7 worm cellular contexts compared by ENCODE assay signal in genomic region chrIII:13719247-13719758, ce11.
TF ChIP-seq lines count a peak whose summit lies in the region.

No protein-coding gene starts in this region.

TF ChIP-seq in whole organism, L1 larva, 84 proteins besides CTCF, POLR2A, EP300 and RAD21 (continues in another document):
- TF ChIP-seq grh-1 (GFP tag; IDR thresholded peaks at IDR 0.05; lab: Robert Waterston, UW) (peak; percentile 52; the same call in 1 of the 2 replicates), vab-15 (tag; optimal IDR thresholded peaks at IDR 0.05; lab: Kevin White, UChicago) (no peak), mab-9 (GFP tag; IDR thresholded peaks at IDR 0.05; lab: Robert Waterston, UW) (no peak), efl-1 (optimal IDR thresholded peaks at IDR 0.05; lab: Kevin White, UChicago) (peak in 1 of 2 experiments; percentile 5), efl-1 (GFP tag; optimal IDR thresholded peaks at IDR 0.05 in 1 of 2; lab: Kevin White, UChicago) (peak in 1 of 2 experiments; percentile 90), nhr-71 (tag; optimal IDR thresholded peaks at IDR 0.05; lab: Kevin White, UChicago) (peak; percentile 85), fkh-10 (GFP tag; optimal IDR thresholded peaks at IDR 0.05; lab: Kevin White, UChicago) (no peak), mep-1 (tag; optimal IDR thresholded peaks at IDR 0.05; lab: Kevin White, UChicago) (no peak), unc-62 (GFP tag; optimal IDR thresholded peaks at IDR 0.05; lab: Kevin White, UChicago) (no peak), Y116A8C.19 (tag; optimal IDR thresholded peaks at IDR 0.05; lab: Kevin White, UChicago; ENCODE audit: borderline replicate concordance) (no peak), nhr-84 (tag; optimal IDR thresholded peaks at IDR 0.05; lab: Kevin White, UChicago) (no peak), lin-39 (tag; optimal IDR thresholded peaks at IDR 0.05; lab: Kevin White, UChicago) (no peak), hlh-4 (tag; optimal IDR thresholded peaks at IDR 0.05; lab: Kevin White, UChicago) (no peak)

TF ChIP-seq in whole organism, L2 larva, 48 proteins besides CTCF, POLR2A, EP300 and RAD21 (continues in another document):
- TF ChIP-seq sma-3 (GFP tag; optimal IDR thresholded peaks at IDR 0.05; lab: Kevin White, UChicago): peak; percentile 10
- peak; percentile 57 for TF ChIP-seq sma-9 (GFP tag; optimal IDR thresholded peaks at IDR 0.05; lab: Kevin White, UChicago)
- TF ChIP-seq sma-9 (tag; optimal IDR thresholded peaks at IDR 0.05; lab: Kevin White, UChicago): no peak
- TF ChIP-seq F13H6.1 (tag; optimal IDR thresholded peaks at IDR 0.05; lab: Kevin White, UChicago): peak; percentile 55
- TF ChIP-seq unc-55 (GFP tag; optimal IDR thresholded peaks at IDR 0.05; lab: Kevin White, UChicago): no peak
- no peak for TF ChIP-seq nhr-6 (tag; optimal IDR thresholded peaks at IDR 0.05; lab: Kevin White, UChicago)
- TF ChIP-seq mdl-1 (tag; optimal IDR thresholded peaks at IDR 0.05; lab: Kevin White, UChicago): peak; percentile 53 to 71
- TF ChIP-seq unc-62 (GFP tag; optimal IDR thresholded peaks at IDR 0.05; lab: Kevin White, UChicago): no peak
- TF ChIP-seq zag-1 (tag; optimal IDR thresholded peaks at IDR 0.05; lab: Kevin White, UChicago): no peak
- peak; percentile 80 for TF ChIP-seq nhr-25 (tag; optimal IDR thresholded peaks at IDR 0.05; lab: Kevin White, UChicago)
- no peak for TF ChIP-seq snpc-4 (tag; optimal IDR thresholded peaks at IDR 0.05; lab: Kevin White, UChicago)
- peak; percentile 24 for TF ChIP-seq ztf-4 (tag; optimal IDR thresholded peaks at IDR 0.05; lab: Kevin White, UChicago)
- TF ChIP-seq ama-1 (optimal IDR thresholded peaks at IDR 0.05; lab: Kevin White, UChicago): peak; percentile 22
- no peak for TF ChIP-seq lin-11 (tag; optimal IDR thresholded peaks at IDR 0.05; lab: Kevin White, UChicago)

TF ChIP-seq in whole organism, L3 larva, 47 proteins besides CTCF, POLR2A, EP300 and RAD21 (continues in another document):
- no peak for TF ChIP-seq egl-27 (tag; optimal IDR thresholded peaks at IDR 0.05; lab: Kevin White, UChicago)
- no peak for TF ChIP-seq aly-2 (tag; optimal IDR thresholded peaks at IDR 0.05; lab: Kevin White, UChicago)
- peak; percentile 60 for TF ChIP-seq lsy-12 (tag; optimal IDR thresholded peaks at IDR 0.05; lab: Kevin White, UChicago)
- no peak for TF ChIP-seq ceh-9 (tag; optimal IDR thresholded peaks at IDR 0.05; lab: Kevin White, UChicago)
- TF ChIP-seq nhr-25 (tag; optimal IDR thresholded peaks at IDR 0.05; lab: Kevin White, UChicago): peak; percentile 72
- peak; percentile 45 for TF ChIP-seq jun-1 (tag; optimal IDR thresholded peaks at IDR 0.05; lab: Kevin White, UChicago)
- peak; percentile 73 for TF ChIP-seq nhr-43 (tag; optimal IDR thresholded peaks at IDR 0.05; lab: Kevin White, UChicago; ENCODE audit: poor library complexity, severe bottlenecking)
- peak; percentile 13 for TF ChIP-seq mdl-1 (tag; optimal IDR thresholded peaks at IDR 0.05; lab: Kevin White, UChicago)
- TF ChIP-seq unc-39 (tag; optimal IDR thresholded peaks at IDR 0.05; lab: Kevin White, UChicago): no peak
- peak; percentile 54 for TF ChIP-seq ama-1 (optimal IDR thresholded peaks at IDR 0.05; lab: Kevin White, UChicago)
- no peak for TF ChIP-seq eor-1 (tag; optimal IDR thresholded peaks at IDR 0.05; lab: Kevin White, UChicago)
- TF ChIP-seq elt-1 (tag; optimal IDR thresholded peaks at IDR 0.05; lab: Kevin White, UChicago): peak; percentile 30
- no peak for TF ChIP-seq ceh-82 (tag; optimal IDR thresholded peaks at IDR 0.05; lab: Kevin White, UChicago)
- TF ChIP-seq nhr-28 (tag; optimal IDR thresholded peaks at IDR 0.05; lab: Kevin White, UChicago): no peak

TF ChIP-seq in whole organism, L4 larva, 104 proteins besides CTCF, POLR2A, EP300 and RAD21 (continues in another document):
- TF ChIP-seq lin-39 (tag; optimal IDR thresholded peaks at IDR 0.05; lab: Kevin White, UChicago) (no peak), aha-1 (tag; lab: Kevin White, UChicago) (peak; percentile 97), fos-1 (tag; optimal IDR thresholded peaks at IDR 0.05; lab: Kevin White, UChicago) (no peak), unc-39 (tag; optimal IDR thresholded peaks at IDR 0.05; lab: Kevin White, UChicago) (no peak), snpc-1.2 (GFP tag; IDR thresholded peaks at IDR 0.05; lab: Robert Waterston, UW) (no peak), saeg-2 (GFP tag; IDR thresholded peaks at IDR 0.05; lab: Robert Waterston, UW) (no peak), pha-4 (GFP tag; IDR thresholded peaks at IDR 0.05; lab: Robert Waterston, UW) (no peak), pha-4 (tag; optimal IDR thresholded peaks at IDR 0.05; lab: Kevin White, UChicago) (no peak), zip-11 (GFP tag; IDR thresholded peaks at IDR 0.05; lab: Robert Waterston, UW) (no peak), php-3 (GFP tag; IDR thresholded peaks at IDR 0.05; lab: Robert Waterston, UW) (no peak), nhr-76 (tag; optimal IDR thresholded peaks at IDR 0.05; lab: Kevin White, UChicago) (no peak), egl-27 (tag; optimal IDR thresholded peaks at IDR 0.05; lab: Kevin White, UChicago) (no peak), ZK337.2 (GFP tag; IDR thresholded peaks at IDR 0.05; lab: Robert Waterston, UW) (no peak), pqm-1 (tag; optimal IDR thresholded peaks at IDR 0.05; lab: Kevin White, UChicago) (no peak), arid-1 (GFP tag; conservative IDR thresholded peaks at IDR 0.05; lab: Robert Waterston, UW) (no peak), dmd-6 (GFP tag; IDR thresholded peaks at IDR 0.05; lab: Robert Waterston, UW) (no peak)

TF ChIP-seq in whole organism, late embryonic, 69 proteins besides CTCF, POLR2A, EP300 and RAD21:
- TF ChIP-seq ceh-18 (tag; optimal IDR thresholded peaks at IDR 0.05; lab: Kevin White, UChicago) (peak; percentile 26), hlh-30 (tag; optimal IDR thresholded peaks at IDR 0.05; lab: Kevin White, UChicago; ENCODE audit: insufficient read depth) (peak; percentile 56), pag-3 (tag; optimal IDR thresholded peaks at IDR 0.05; lab: Kevin White, UChicago; ENCODE audit: borderline replicate concordance) (no peak), tbx-2 (tag; optimal IDR thresholded peaks at IDR 0.05; lab: Kevin White, UChicago) (peak; percentile 22), elt-2 (tag; optimal IDR thresholded peaks at IDR 0.05; lab: Kevin White, UChicago) (no peak), syd-9 (tag; optimal IDR thresholded peaks at IDR 0.05; lab: Kevin White, UChicago) (no peak), K09A11.1 (tag; optimal IDR thresholded peaks at IDR 0.05; lab: Kevin White, UChicago; ENCODE audit: insufficient read depth) (no peak), unc-55 (GFP tag; optimal IDR thresholded peaks at IDR 0.05; lab: Kevin White, UChicago) (no peak), ceh-30 (tag; optimal IDR thresholded peaks at IDR 0.05; lab: Kevin White, UChicago) (no peak), hlh-8 (tag; optimal IDR thresholded peaks at IDR 0.05; lab: Kevin White, UChicago) (no peak)

TF ChIP-seq in whole organism, mixed stage, embryonic, 35 proteins besides CTCF, POLR2A, EP300 and RAD21:
- TF ChIP-seq unc-120 (tag; optimal IDR thresholded peaks at IDR 0.05; lab: Kevin White, UChicago; ENCODE audit: poor library complexity, severe bottlenecking) (peak; percentile 26), bed-3 (GFP tag; optimal IDR thresholded peaks at IDR 0.05; lab: Kevin White, UChicago) (no peak), mep-1 (tag; optimal IDR thresholded peaks at IDR 0.05; lab: Kevin White, UChicago) (no peak), hlh-1 (tag; optimal IDR thresholded peaks at IDR 0.05; lab: Kevin White, UChicago) (peak; percentile 10), sptf-1 (tag; optimal IDR thresholded peaks at IDR 0.05; lab: Kevin White, UChicago) (no peak)

TF ChIP-seq in whole organism, young adult, 124 proteins besides CTCF, POLR2A, EP300 and RAD21 (continues in another document):
- TF ChIP-seq F49E8.2 (tag; optimal IDR thresholded peaks at IDR 0.05; lab: Kevin White, UChicago; ENCODE audit: insufficient read depth): no peak
- TF ChIP-seq madf-3 (GFP tag; IDR thresholded peaks at IDR 0.05; lab: Robert Waterston, UW): no peak
- no peak for TF ChIP-seq F22D6.2 (tag; optimal IDR thresholded peaks at IDR 0.05; lab: Kevin White, UChicago)
- TF ChIP-seq ccch-3 (GFP tag; optimal IDR thresholded peaks at IDR 0.05; lab: Kevin White, UChicago): no peak
- TF ChIP-seq snpc-4 (GFP tag; optimal IDR thresholded peaks at IDR 0.05; lab: Kevin White, UChicago): no peak
- no peak for TF ChIP-seq snpc-4 (tag; optimal IDR thresholded peaks at IDR 0.05; lab: Kevin White, UChicago)
- TF ChIP-seq Y95B8A.8 (GFP tag; IDR thresholded peaks at IDR 0.05; lab: Robert Waterston, UW): no peak
- no peak for TF ChIP-seq B0261.1 (tag; optimal IDR thresholded peaks at IDR 0.05; lab: Kevin White, UChicago)
- no peak for TF ChIP-seq F57C9.4 (tag; optimal IDR thresholded peaks at IDR 0.05; lab: Kevin White, UChicago)
- TF ChIP-seq Y53F4B.3 (GFP tag; IDR thresholded peaks at IDR 0.05; lab: Robert Waterston, UW): no peak
- TF ChIP-seq lir-1 (GFP tag; conservative IDR thresholded peaks at IDR 0.05; lab: Robert Waterston, UW): no peak
- no peak for TF ChIP-seq madf-10 (tag; optimal IDR thresholded peaks at IDR 0.05; lab: Kevin White, UChicago)
- TF ChIP-seq ceh-40 (GFP tag; IDR thresholded peaks at IDR 0.05; lab: Robert Waterston, UW): no peak
- TF ChIP-seq mcd-1 (GFP tag; IDR thresholded peaks at IDR 0.05; lab: Robert Waterston, UW): no peak
- TF ChIP-seq pbrm-1 (GFP tag; IDR thresholded peaks at IDR 0.05; lab: Robert Waterston, UW): no peak
- no peak for TF ChIP-seq hlh-12 (tag; optimal IDR thresholded peaks at IDR 0.05; lab: Kevin White, UChicago)
- peak; percentile 24 for TF ChIP-seq dox-1 (GFP tag; IDR thresholded peaks at IDR 0.05; lab: Robert Waterston, UW)
- no peak for TF ChIP-seq F10E7.11 (tag; optimal IDR thresholded peaks at IDR 0.05; lab: Kevin White, UChicago)
- no peak for TF ChIP-seq him-1 (tag; optimal IDR thresholded peaks at IDR 0.05; lab: Kevin White, UChicago)
- no peak for TF ChIP-seq attf-3 (GFP tag; conservative IDR thresholded peaks at IDR 0.05; lab: Robert Waterston, UW)
- TF ChIP-seq ceh-58 (GFP tag; IDR thresholded peaks at IDR 0.05; lab: Robert Waterston, UW): no peak
- TF ChIP-seq unc-62 (GFP tag; optimal IDR thresholded peaks at IDR 0.05; lab: Kevin White, UChicago): no peak
- no peak for TF ChIP-seq ztf-22 (GFP tag; optimal IDR thresholded peaks at IDR 0.05; lab: Kevin White, UChicago)
- TF ChIP-seq F55B11.4 (tag; optimal IDR thresholded peaks at IDR 0.05; lab: Kevin White, UChicago; ENCODE audit: borderline replicate concordance, insufficient read depth): no peak
- no peak for TF ChIP-seq sptf-2 (GFP tag; optimal IDR thresholded peaks at IDR 0.05; lab: Kevin White, UChicago)
- TF ChIP-seq mxl-1 (tag; optimal IDR thresholded peaks at IDR 0.05; lab: Kevin White, UChicago): no peak
- TF ChIP-seq hmg-20 (GFP tag; IDR thresholded peaks at IDR 0.05; lab: Robert Waterston, UW): no peak
- TF ChIP-seq attf-5 (GFP tag; optimal IDR thresholded peaks at IDR 0.05; lab: Kevin White, UChicago): peak; percentile 33
- TF ChIP-seq atf-7 (tag; optimal IDR thresholded peaks at IDR 0.05; lab: Kevin White, UChicago): no peak
- TF ChIP-seq zfh-2 (GFP tag; conservative IDR thresholded peaks at IDR 0.05; lab: Robert Waterston, UW): 0 out of 2 replicates have a peak, but pooled peaks have one; percentile 15
- no peak for TF ChIP-seq let-607 (tag; optimal IDR thresholded peaks at IDR 0.05; lab: Kevin White, UChicago)
